Worm (Caenorhabditis elegans): ENCODE measurements around the gene sru-24.

ce11 chrV:617917-618316 lies 53.3 kb downstream of the sru-24 start:
- no peak for TF ChIP-seq mls-2 (tag; optimal IDR thresholded peaks at IDR 0.05)
- no peak for TF ChIP-seq bed-3 (GFP tag; optimal IDR thresholded peaks at IDR 0.05)
- TF ChIP-seq nhr-12 (tag; optimal IDR thresholded peaks at IDR 0.05), result no peak

Data from whole organism, mixed stage, embryonic.